Worm (Caenorhabditis elegans): Measurements from ENCODE around the gene cest-35.1.

The cest-35.1 gene

DNA sequence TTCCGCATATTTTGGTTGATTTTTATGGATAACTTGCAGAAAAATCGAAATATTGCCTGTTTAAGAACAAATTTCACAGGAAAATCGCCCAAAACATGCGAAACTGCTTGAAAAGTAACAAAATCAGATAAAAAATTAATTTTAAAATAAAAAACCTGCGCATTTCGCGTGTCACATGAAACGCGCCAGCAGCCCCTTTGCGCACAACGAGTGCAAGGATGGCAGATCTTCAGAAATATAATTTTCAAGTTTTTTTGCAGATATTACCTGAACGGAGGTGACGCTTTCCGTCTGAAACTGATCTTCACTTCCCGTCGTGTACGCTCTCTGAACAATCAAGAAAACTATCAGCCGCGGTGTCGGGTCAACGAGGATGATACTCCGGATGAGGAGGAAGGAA lies 32.0 kb upstream of the cest-35.1 start (continued):
- peak; percentile 26 for TF ChIP-seq fkh-8 (tag; optimal IDR thresholded peaks at IDR 0.05)
- peak; percentile 35 for TF ChIP-seq skn-1 (tag; optimal IDR thresholded peaks at IDR 0.05)
- no peak for TF ChIP-seq lin-14 (GFP tag; optimal IDR thresholded peaks at IDR 0.05)
- no peak for TF ChIP-seq sptf-1 (tag; optimal IDR thresholded peaks at IDR 0.05)
- no peak for TF ChIP-seq ets-5 (GFP tag; IDR thresholded peaks at IDR 0.05)
- TF ChIP-seq lir-3 (tag; optimal IDR thresholded peaks at IDR 0.05; ENCODE audit: poor library complexity): no peak
- TF ChIP-seq irx-1 (tag; optimal IDR thresholded peaks at IDR 0.05): no peak
- TF ChIP-seq lin-15B (tag; optimal IDR thresholded peaks at IDR 0.05): peak; percentile 20
- TF ChIP-seq ceh-88 (GFP tag; IDR thresholded peaks at IDR 0.05): no peak
- TF ChIP-seq unc-98 (GFP tag; IDR thresholded peaks at IDR 0.05): no peak
- TF ChIP-seq nhr-47 (tag; optimal IDR thresholded peaks at IDR 0.05): peak; percentile 64
- peak; percentile 33 for TF ChIP-seq xbp-1 (tag; optimal IDR thresholded peaks at IDR 0.05)
- TF ChIP-seq blmp-1 (tag; optimal IDR thresholded peaks at IDR 0.05): no peak
- peak; percentile 24 for TF ChIP-seq isw-1 (GFP tag; IDR thresholded peaks at IDR 0.05)
- TF ChIP-seq sup-37 (GFP tag; optimal IDR thresholded peaks at IDR 0.05): no peak
- TF ChIP-seq hlh-4 (tag; optimal IDR thresholded peaks at IDR 0.05): no peak
- no peak for TF ChIP-seq fos-1 (tag; optimal IDR thresholded peaks at IDR 0.05)
- no peak for TF ChIP-seq aha-1 (tag; optimal IDR thresholded peaks at IDR 0.05)
- TF ChIP-seq nhr-11 (tag; optimal IDR thresholded peaks at IDR 0.05): no peak
- TF ChIP-seq nhr-90 (tag; optimal IDR thresholded peaks at IDR 0.05; ENCODE audit: poor library complexity): peak; percentile 5
- TF ChIP-seq zag-1 (tag; optimal IDR thresholded peaks at IDR 0.05): no peak
- TF ChIP-seq pax-3 (tag; optimal IDR thresholded peaks at IDR 0.05): no peak
- TF ChIP-seq C34B4.2 (tag; optimal IDR thresholded peaks at IDR 0.05): no peak
- no peak for TF ChIP-seq nhr-28 (tag; optimal IDR thresholded peaks at IDR 0.05)
- peak; percentile 5 for TF ChIP-seq egl-13 (tag; optimal IDR thresholded peaks at IDR 0.05)
- peak; percentile 62 for TF ChIP-seq nhr-19 (GFP tag; conservative IDR thresholded peaks at IDR 0.05)
- no peak for TF ChIP-seq pqm-1 (tag; optimal IDR thresholded peaks at IDR 0.05)
- peak in 1 of 2 experiments; percentile 32 for TF ChIP-seq mdl-1 (tag; optimal IDR thresholded peaks at IDR 0.05)
- no peak for TF ChIP-seq alr-1 (tag; optimal IDR thresholded peaks at IDR 0.05; ENCODE audit: borderline replicate concordance)
- peak; percentile 18 for TF ChIP-seq sox-4 (tag; optimal IDR thresholded peaks at IDR 0.05)
- TF ChIP-seq fkh-4 (tag; optimal IDR thresholded peaks at IDR 0.05; ENCODE audit: borderline replicate concordance): no peak
- no peak for TF ChIP-seq mef-2 (tag; optimal IDR thresholded peaks at IDR 0.05)
- peak; percentile 74 for TF ChIP-seq rnt-1 (tag; optimal IDR thresholded peaks at IDR 0.05)
- TF ChIP-seq unc-130 (tag; optimal IDR thresholded peaks at IDR 0.05): no peak
- peak; percentile 67 to 80 for TF ChIP-seq lin-35 (GFP tag; optimal IDR thresholded peaks at IDR 0.05)
- TF ChIP-seq dsc-1 (tag; optimal IDR thresholded peaks at IDR 0.05): no peak
- TF ChIP-seq unc-30 (tag; optimal IDR thresholded peaks at IDR 0.05): no peak
- no peak for TF ChIP-seq fkh-10 (GFP tag; optimal IDR thresholded peaks at IDR 0.05)
- TF ChIP-seq mep-1 (tag; optimal IDR thresholded peaks at IDR 0.05): peak; percentile 75
- no peak for TF ChIP-seq F16B12.6 (tag; optimal IDR thresholded peaks at IDR 0.05)
- no peak for TF ChIP-seq nhr-85 (tag)
- TF ChIP-seq hlh-17 (GFP tag; optimal IDR thresholded peaks at IDR 0.05; ENCODE audit: borderline replicate concordance): no peak
- peak; percentile 45 for TF ChIP-seq swsn-7 (tag; optimal IDR thresholded peaks at IDR 0.05)
- no peak for TF ChIP-seq Y116A8C.19 (tag; optimal IDR thresholded peaks at IDR 0.05; ENCODE audit: borderline replicate concordance)
- no peak for TF ChIP-seq hpl-2 (GFP tag; optimal IDR thresholded peaks at IDR 0.05)
- TF ChIP-seq ceh-90 (tag; optimal IDR thresholded peaks at IDR 0.05): no peak
- TF ChIP-seq C04F5.9 (tag; optimal IDR thresholded peaks at IDR 0.05): no peak
- TF ChIP-seq ztf-11 (tag; optimal IDR thresholded peaks at IDR 0.05): no peak
- TF ChIP-seq ces-1 (GFP tag; optimal IDR thresholded peaks at IDR 0.05): no peak
- TF ChIP-seq efl-3 (GFP tag; optimal IDR thresholded peaks at IDR 0.05): no peak
- TF ChIP-seq lsy-2 (tag; optimal IDR thresholded peaks at IDR 0.05): peak; percentile 36 to 68
- no peak for TF ChIP-seq ztf-4 (tag; optimal IDR thresholded peaks at IDR 0.05)
- 0 out of 2 replicates have a peak, but pooled peaks have one; percentile 20 for TF ChIP-seq grh-1 (GFP tag; IDR thresholded peaks at IDR 0.05)
- TF ChIP-seq lin-39 (tag; optimal IDR thresholded peaks at IDR 0.05): no peak

All from whole organism, L1 larva.